Worm (Caenorhabditis elegans): ENCODE data around the gene vps-24.
A peak's percentile ranks its signal among the peaks of the same experiment; 100 is the strongest.

DNA sequence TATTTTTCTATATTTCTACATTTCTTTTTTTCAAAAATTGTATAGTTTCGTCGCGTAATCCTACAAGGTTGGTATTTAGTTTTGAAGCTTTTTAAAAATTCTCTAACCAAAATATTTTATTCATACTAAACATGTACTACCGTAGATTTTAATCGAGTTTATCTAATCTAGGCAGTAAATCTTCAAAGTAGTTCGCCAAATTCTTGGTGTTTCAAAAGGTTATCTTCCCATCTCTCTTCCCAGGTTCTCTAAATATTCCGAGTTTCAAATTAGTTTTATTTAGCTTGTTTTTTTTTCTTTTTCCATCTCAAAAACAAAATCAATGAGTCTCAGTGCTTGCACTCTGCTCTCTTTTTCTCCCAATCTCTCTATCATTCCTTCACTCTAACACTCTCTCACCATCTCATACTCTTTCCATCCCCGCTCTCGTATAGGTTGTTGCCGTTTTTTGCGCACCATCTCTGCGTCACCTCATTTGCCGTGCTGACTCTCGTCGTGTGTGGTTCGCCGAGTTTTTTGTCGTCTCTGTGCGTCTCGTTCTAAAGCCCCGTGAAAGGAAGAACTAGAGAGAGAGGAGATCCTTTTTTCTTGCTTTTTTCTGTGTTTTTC is 23.3 kb downstream of the vps-24 start:
- no peak for TF ChIP-seq daf-12 (tag; optimal IDR thresholded peaks at IDR 0.05)
- TF ChIP-seq unc-62 (GFP tag; optimal IDR thresholded peaks at IDR 0.05 in 1 of 2) = peak in 1 of 2 experiments; percentile 63
- no peak for TF ChIP-seq unc-62 (tag; optimal IDR thresholded peaks at IDR 0.05)
- TF ChIP-seq lim-7 (GFP tag; IDR thresholded peaks at IDR 0.05) = no peak
- no peak for TF ChIP-seq vab-7 (GFP tag; IDR thresholded peaks at IDR 0.05)
- no peak for TF ChIP-seq unc-39 (tag; optimal IDR thresholded peaks at IDR 0.05)
- peak; percentile 57 to 76 for TF ChIP-seq lsy-2 (tag; optimal IDR thresholded peaks at IDR 0.05)
- peak; percentile 58 for TF ChIP-seq fkh-10 (GFP tag; optimal IDR thresholded peaks at IDR 0.05)
- TF ChIP-seq fos-1 (tag; optimal IDR thresholded peaks at IDR 0.05) = no peak
- TF ChIP-seq ama-1 (optimal IDR thresholded peaks at IDR 0.05) = no peak
- TF ChIP-seq attf-4 (tag; optimal IDR thresholded peaks at IDR 0.05) = no peak
- no peak for TF ChIP-seq snpc-4 (tag; optimal IDR thresholded peaks at IDR 0.05)
